Fruit fly (Drosophila melanogaster) whole organism, prepupa: ENCODE measurements around the gene fy.

Source experiments
- CG3032 ChIP-seq: fragments of 200-800 bp; optimal IDR thresholded peaks from 2 replicates; lab custom pipeline; 2019; ENCODE audit warnings: missing biosample characterization, mild to moderate bottlenecking, missing genetic modification characterization, moderate library complexity
- CG32006 ChIP-seq: fragments of 200-800 bp; sonication (Bioruptor generic); optimal IDR thresholded peaks from 3 replicates; lab custom pipeline; 2017; ENCODE audit warnings: missing biosample characterization, mild to moderate bottlenecking, missing genetic modification characterization
- CG6163 ChIP-seq: fragments of 200-800 bp; sonication (Bioruptor generic); IDR thresholded peaks from 3 replicates; pipeline ENCODE4 v1.3.6; 2022; ENCODE audit warnings: missing biosample characterization, missing genetic modification characterization
- CG8119 ChIP-seq: fragments of 200-800 bp; sonication (Bioruptor generic); IDR thresholded peaks from 3 replicates; pipeline ENCODE4 v1.3.6; 2022; ENCODE audit warnings: missing biosample characterization, missing genetic modification characterization
- CG9139 ChIP-seq: fragments of 200-800 bp; sonication (Bioruptor generic); optimal IDR thresholded peaks from 3 replicates; lab custom pipeline; 2017; ENCODE audit warnings: missing biosample characterization, mild to moderate bottlenecking, missing genetic modification characterization
- Ets21C ChIP-seq: fragments of 200-800 bp; sonication (Bioruptor generic); optimal IDR thresholded peaks from 3 replicates; lab custom pipeline; 2016; ENCODE audit warnings: missing biosample characterization, missing genetic modification characterization
- Gug ChIP-seq: fragments of 200-800 bp; sonication (Bioruptor generic); IDR thresholded peaks from 2 replicates; pipeline ENCODE4 v1.3.6; 2022; ENCODE audit warnings: missing biosample characterization, missing genetic modification characterization
- OdsH ChIP-seq: fragments of 200-800 bp; sonication (Bioruptor generic); optimal IDR thresholded peaks from 3 replicates; lab custom pipeline; 2016; ENCODE audit warnings: missing biosample characterization, missing genetic modification characterization
- achi ChIP-seq: fragments of 200-800 bp; sonication (Bioruptor generic); optimal IDR thresholded peaks from 3 replicates; lab custom pipeline; 2016; ENCODE audit warnings: missing biosample characterization, missing genetic modification characterization
- dsx ChIP-seq: fragments of 200-800 bp; optimal IDR thresholded peaks from 3 replicates; lab custom pipeline; 2019; ENCODE audit warnings: missing biosample characterization, mild to moderate bottlenecking, missing genetic modification characterization, moderate library complexity; ENCODE audit not compliant: poor library complexity, severe bottlenecking
- fd59A ChIP-seq: fragments of 200-800 bp; sonication (Bioruptor generic); optimal IDR thresholded peaks from 2 replicates; lab custom pipeline; 2017; ENCODE audit warnings: missing biosample characterization, mild to moderate bottlenecking, missing genetic modification characterization, missing genetic modification reagents
- net ChIP-seq: fragments of 200-800 bp; sonication (Bioruptor generic); optimal IDR thresholded peaks from 3 replicates; lab custom pipeline; 2016; ENCODE audit warnings: missing biosample characterization, missing genetic modification characterization

DNA sequence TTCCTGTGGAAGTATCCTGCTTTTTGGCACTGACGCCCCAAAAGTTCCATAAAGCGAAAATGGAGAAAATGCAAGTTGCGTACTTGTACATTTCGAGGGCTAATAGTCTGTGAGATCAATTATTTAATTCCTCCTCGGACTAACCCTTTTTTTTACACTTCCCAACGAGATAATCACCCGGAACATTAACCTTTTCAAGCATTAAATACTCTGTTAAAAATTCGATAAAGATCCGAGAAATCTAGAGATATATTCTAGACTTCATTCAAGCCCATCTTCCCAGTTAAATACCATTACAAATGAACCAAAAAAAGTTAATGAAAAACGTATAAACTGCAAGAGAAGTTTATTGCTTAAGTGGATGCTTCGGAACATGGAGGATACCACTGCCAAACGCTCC, 8.9 kb downstream of the fy start, which contains the start of gene lectin-29Ca:
- no peak for TF ChIP-seq net (GFP tag; lab: Kevin White, UChicago)
- TF ChIP-seq Gug (GFP tag; lab: Robert Waterston, UW): no peak
- no peak for TF ChIP-seq OdsH (GFP tag; lab: Kevin White, UChicago)
- TF ChIP-seq CG3032 (tag; lab: Kevin White, UChicago): no peak
- TF ChIP-seq CG32006 (GFP tag; lab: Kevin White, UChicago): no peak
- TF ChIP-seq CG9139 (GFP tag; lab: Kevin White, UChicago): no peak
- no peak for TF ChIP-seq achi (GFP tag; lab: Kevin White, UChicago)
- TF ChIP-seq CG6163 (GFP tag; lab: Robert Waterston, UW): no peak
- no peak for TF ChIP-seq CG8119 (GFP tag; lab: Robert Waterston, UW)
- TF ChIP-seq dsx (GFP tag; lab: Kevin White, UChicago): no peak
- TF ChIP-seq fd59A (GFP tag; lab: Kevin White, UChicago): no peak
- no peak for TF ChIP-seq Ets21C (GFP tag; lab: Kevin White, UChicago)
